Worm (Caenorhabditis elegans) whole organism, L4/young adult: ENCODE data around the gene Y61A9LA.7.

ENCODE experiments used
- W03F9.2 ChIP-seq: fragments of 150-350 bp; optimal IDR thresholded peaks from 2 replicates; lab custom pipeline; 2014; ENCODE audit warnings: missing biosample characterization, missing genetic modification characterization
- dao-5 ChIP-seq: sonication (generic microtip); optimal IDR thresholded peaks from 2 replicates; lab custom pipeline; 2016; ENCODE audit warnings: missing genotype, missing genetic modification characterization, moderate library complexity, missing compliant biosample characterization
- him-1 ChIP-seq: sonication (generic microtip); optimal IDR thresholded peaks from 2 replicates; lab custom pipeline; 2016; ENCODE audit warnings: missing genotype, missing genetic modification reagents, missing genetic modification characterization, missing compliant biosample characterization

DNA sequence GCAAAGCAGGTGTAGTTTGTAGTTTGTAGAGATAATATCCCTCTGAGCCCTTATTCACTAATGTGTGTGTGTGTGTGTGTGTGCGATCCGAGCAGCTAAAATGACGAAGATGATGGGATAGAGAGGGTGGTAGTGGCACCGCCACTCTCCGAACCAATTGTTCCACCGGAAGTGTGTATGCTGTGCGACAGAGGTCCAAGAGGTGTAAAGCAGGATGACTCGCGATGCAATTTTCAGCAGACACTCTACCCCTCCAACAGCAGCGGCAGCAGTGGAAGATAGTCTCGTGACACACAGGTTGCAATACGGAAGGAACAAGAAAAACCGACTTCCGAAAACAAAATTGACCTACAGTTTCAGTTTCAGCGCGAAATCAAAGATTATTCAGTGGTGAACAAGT lies 35.8 kb downstream of the Y61A9LA.7 start:
- TF ChIP-seq dao-5 (tag; lab: Kevin White, UChicago) (no peak), him-1 (tag; lab: Kevin White, UChicago) (no peak), W03F9.2 (tag; lab: Kevin White, UChicago) (no peak)
